Fruit fly (Drosophila melanogaster) ovary, adult (tissue): ENCODE measurements around the gene Sap30.

Source experiments
- CG17801 ChIP-seq: fragments of 200-800 bp; optimal IDR thresholded peaks from 2 replicates; lab custom pipeline; 2019; ENCODE audit warnings: missing biosample characterization, mild to moderate bottlenecking, missing genetic modification characterization, moderate library complexity; ENCODE audit not compliant: partially characterized antibody

Sap30 gene

dm6 chrX:16766868-16767431, 20.1 kb upstream of the Sap30 start:
- TF ChIP-seq CG17801 (GFP tag; lab: Kevin White, UChicago), result no peak

- TF ChIP-seq CG17801 (GFP tag; lab: Kevin White, UChicago), result no peak
Observed at dm6 chrX:16768770-16769169, 18.3 kb upstream of the Sap30 start.

dm6 chrX:16772882-16773827, 13.9 kb upstream of the Sap30 start:
- no peak for TF ChIP-seq CG17801 (GFP tag; lab: Kevin White, UChicago)

- TF ChIP-seq CG17801 (GFP tag; lab: Kevin White, UChicago), result no peak
Observed at dm6 chrX:16774201-16775061, 12.7 kb upstream of the Sap30 start.

DNA sequence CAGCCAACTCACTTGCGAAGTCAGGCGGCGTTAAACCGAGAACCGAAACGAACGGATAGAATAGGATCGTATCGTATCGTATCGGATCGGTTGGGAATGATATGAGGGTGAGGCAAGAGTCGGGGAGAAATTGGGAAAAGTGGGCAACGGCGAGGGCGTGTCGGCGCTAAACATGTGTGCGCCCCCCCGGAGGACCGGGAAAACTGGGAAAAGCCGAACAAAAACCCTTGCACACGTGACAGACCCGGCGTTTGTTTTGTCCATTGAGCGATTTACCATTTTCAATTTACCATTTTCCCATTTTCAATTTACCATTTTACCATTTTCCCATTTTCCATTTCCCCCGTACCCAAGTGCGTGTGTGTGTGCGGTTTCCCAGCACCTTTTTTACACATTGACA, 12.0 kb upstream of the Sap30 start:
- TF ChIP-seq CG17801 (GFP tag; lab: Kevin White, UChicago), result no peak

- no peak for TF ChIP-seq CG17801 (GFP tag; lab: Kevin White, UChicago)
Observed at dm6 chrX:16778138-16778672, 8.9 kb upstream of the Sap30 start.

DNA sequence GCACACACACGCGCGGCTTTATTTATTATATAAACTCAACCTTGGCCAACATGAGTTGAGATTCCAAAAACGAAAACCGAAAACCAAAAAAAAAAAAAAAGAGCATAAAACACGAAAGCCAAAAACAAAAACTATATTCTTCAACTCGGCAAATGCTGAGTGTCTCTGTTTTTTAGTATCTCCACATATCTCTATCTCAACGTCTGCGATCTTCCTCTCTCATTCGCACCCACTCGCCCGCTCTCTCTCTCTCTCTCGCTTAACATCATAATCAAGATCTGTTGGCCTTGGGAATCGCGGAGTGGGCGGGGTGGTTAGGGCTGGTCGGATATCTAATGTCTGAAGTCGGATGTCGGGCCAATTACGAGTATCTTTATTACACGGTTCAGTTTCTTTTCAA, 6.8 kb upstream of the Sap30 start:
- TF ChIP-seq CG17801 (GFP tag; lab: Kevin White, UChicago), result peak; percentile 75

DNA sequence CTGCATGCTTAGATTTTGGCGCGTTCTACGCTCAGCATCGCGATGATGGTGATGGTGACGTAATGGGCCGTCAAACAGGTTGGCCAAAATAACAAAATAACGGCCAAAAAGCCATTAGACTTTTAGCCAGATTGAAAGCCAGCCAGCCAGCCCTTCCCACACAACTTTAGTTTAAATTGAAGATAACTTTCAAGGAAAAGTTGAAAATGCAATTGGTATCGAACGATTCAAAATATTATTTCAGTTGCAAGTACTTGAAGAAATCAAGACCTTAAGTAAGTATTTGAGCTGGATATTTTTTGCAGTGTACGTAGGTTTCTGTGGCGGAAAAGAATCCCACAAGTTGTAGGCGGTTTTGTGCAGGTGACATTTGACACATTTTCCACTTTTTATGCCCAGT, 6.0 kb upstream of the Sap30 start:
- TF ChIP-seq CG17801 (GFP tag; lab: Kevin White, UChicago), result no peak

- no peak for TF ChIP-seq CG17801 (GFP tag; lab: Kevin White, UChicago)
Observed at dm6 chrX:16782175-16782916, 4.7 kb upstream of the Sap30 start.

DNA sequence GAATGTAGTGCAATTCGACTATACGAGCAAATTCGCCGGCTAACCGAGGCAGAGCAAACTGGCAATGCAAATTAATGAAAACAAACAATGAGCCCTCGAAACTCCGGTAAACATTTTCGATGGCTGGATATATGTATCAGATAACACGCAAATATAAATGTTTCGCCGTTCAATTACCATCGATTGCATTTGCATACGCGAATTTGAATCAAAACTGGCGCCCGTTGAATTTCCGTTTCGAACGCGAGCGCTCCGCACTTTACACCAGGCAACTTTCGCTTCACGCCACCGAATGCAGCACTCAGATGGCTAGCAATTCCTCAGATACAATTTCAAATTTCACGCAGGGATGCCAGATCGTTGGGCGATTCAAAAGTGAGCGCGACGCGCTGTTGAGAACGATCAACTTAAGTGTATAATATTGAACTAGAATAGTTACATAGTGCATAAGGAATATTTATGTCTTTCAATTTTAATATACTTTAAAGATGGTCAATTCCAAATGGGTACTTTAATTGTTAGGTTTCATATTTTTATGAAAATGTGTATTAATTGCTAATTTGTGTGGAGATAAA, 3.9 kb upstream of the Sap30 start, which contains the start of gene if:
TSS of gene if (minus strand) at position 294 of the 575 bp plus-strand sequence.
- TF ChIP-seq CG17801 (GFP tag; lab: Kevin White, UChicago), result no peak

- TF ChIP-seq CG17801 (GFP tag; lab: Kevin White, UChicago), result no peak
Observed at dm6 chrX:16783743-16784142, 3.3 kb upstream of the Sap30 start, which contains the start of gene mRpL22. TSS of gene mRpL22 (plus strand) at chrX:16783933.

DNA sequence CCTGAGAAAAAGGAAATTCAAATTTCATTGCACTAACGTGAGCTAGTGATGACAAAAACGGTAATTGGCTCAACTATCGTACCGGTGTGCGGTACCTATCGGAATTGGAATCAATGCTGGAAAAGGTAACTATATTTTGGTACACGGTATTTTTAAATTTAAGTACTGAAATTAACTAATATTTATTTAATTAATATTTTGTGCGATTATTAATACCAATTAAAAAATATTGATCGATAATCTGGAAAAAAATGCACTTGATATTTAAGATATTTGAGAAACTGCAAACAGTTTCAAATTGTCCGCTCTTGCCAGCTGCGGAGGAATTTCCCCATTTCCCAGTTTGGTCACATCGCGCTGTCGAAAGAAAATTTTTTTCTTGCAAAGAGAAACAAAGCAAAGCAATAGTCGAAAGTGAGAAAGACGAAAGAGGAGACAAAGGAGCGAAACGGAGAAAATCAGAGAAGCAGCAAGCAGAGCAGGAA, 375 bp downstream of the Sap30 start:
- TF ChIP-seq CG17801 (GFP tag; lab: Kevin White, UChicago), result no peak

DNA sequence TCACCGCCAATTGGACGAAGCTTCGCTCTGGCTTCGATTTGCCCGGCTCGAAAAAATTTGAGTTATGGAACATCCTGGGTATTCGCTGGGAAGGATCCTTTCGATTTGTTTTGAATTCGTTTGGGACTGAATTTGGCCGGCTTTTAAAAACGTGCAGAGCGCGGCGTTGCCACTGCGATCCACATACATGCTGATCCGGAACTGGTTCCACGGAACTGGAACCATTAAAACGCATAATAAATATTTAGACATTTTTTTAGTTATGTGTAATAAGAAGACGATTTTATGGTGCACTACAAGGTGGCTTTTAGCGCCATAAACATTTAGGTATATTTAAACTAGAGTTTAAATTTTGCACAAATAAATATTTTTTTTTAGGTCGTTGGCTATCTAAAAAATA, 4.0 kb downstream of the Sap30 start, which contains the start of gene Rrp45:
TSS of gene Rrp45 (minus strand) at position 209 of the 400 bp plus-strand sequence.
- no peak for TF ChIP-seq CG17801 (GFP tag; lab: Kevin White, UChicago)
